Worm (Caenorhabditis elegans) whole organism, late embryonic: Measurements from ENCODE around the gene C09H5.7.

Experiments used
- ama-1 ChIP-seq: fragments of 150-350 bp; optimal IDR thresholded peaks from 2 replicates; lab custom pipeline; 2014
- ceh-30 ChIP-seq: fragments of 150-350 bp; optimal IDR thresholded peaks from 2 replicates; lab custom pipeline; 2014; ENCODE audit warnings: missing biosample characterization, missing genetic modification characterization
- dve-1 ChIP-seq: sonication (generic microtip); optimal IDR thresholded peaks from 2 replicates; lab custom pipeline; 2017; ENCODE audit warnings: antibody characterized with exemption, mild to moderate bottlenecking, missing genetic modification characterization, missing compliant biosample characterization
- fkh-10 ChIP-seq: fragments of 150-350 bp; optimal IDR thresholded peaks from 2 replicates; lab custom pipeline; 2014; ENCODE audit warnings: missing biosample characterization, missing genetic modification reagents, missing genetic modification characterization
- pqm-1 ChIP-seq: sonication (generic microtip); optimal IDR thresholded peaks from 2 replicates; lab custom pipeline; 2016; ENCODE audit warnings: missing genetic modification characterization, missing compliant biosample characterization

- TF ChIP-seq fkh-10 (no peak), ama-1 (lab: Kevin White, UChicago) (no peak), pqm-1 (tag; lab: Kevin White, UChicago) (no peak), dve-1 (no peak), ceh-30 (no peak)
Observed at ce11 chrV:8090595-8090994, 5.6 kb upstream of the C09H5.7 start, which contains the start of gene str-130.
